Fruit fly (Drosophila melanogaster) whole organism, embryonic: ENCODE measurements around the gene CG43954.

Experiments used
- CG10274 ChIP-seq: fragments of 200-800 bp; sonication (Bioruptor generic); optimal IDR thresholded peaks from 3 replicates; lab custom pipeline; 2017; ENCODE audit warnings: missing biosample characterization, mild to moderate bottlenecking, missing genetic modification characterization
- CG11456 ChIP-seq: fragments of 200-800 bp; sonication (Bioruptor generic); IDR thresholded peaks from 3 replicates; pipeline ENCODE4 v1.3.6; 2022; ENCODE audit warnings: missing biosample characterization, missing genetic modification characterization
- CG12942 ChIP-seq: fragments of 200-800 bp; sonication (Bioruptor generic); optimal IDR thresholded peaks from 3 replicates; lab custom pipeline; 2016; ENCODE audit warnings: missing biosample characterization, missing genetic modification characterization
- CG15601 ChIP-seq: fragments of 200-800 bp; sonication (Bioruptor generic); optimal IDR thresholded peaks from 3 replicates; lab custom pipeline; 2019; ENCODE audit warnings: missing biosample characterization, mild to moderate bottlenecking, missing genetic modification characterization, moderate library complexity
- CG17568 ChIP-seq: fragments of 200-800 bp; sonication (Bioruptor generic); optimal IDR thresholded peaks from 2 replicates; lab custom pipeline; 2018; ENCODE audit warnings: missing biosample characterization, mild to moderate bottlenecking, missing genetic modification characterization, moderate library complexity
- CG17802 ChIP-seq: fragments of 200-800 bp; sonication (Bioruptor generic); optimal IDR thresholded peaks from 2 replicates; lab custom pipeline; 2018; ENCODE audit warnings: missing biosample characterization, mild to moderate bottlenecking, missing genetic modification characterization, moderate library complexity
- CG7372 ChIP-seq: fragments of 200-800 bp; sonication (Bioruptor generic); IDR thresholded peaks from 2 replicates; pipeline ENCODE4 v1.3.6; 2022; ENCODE audit warnings: missing biosample characterization, missing genetic modification characterization
- Dbx ChIP-seq: fragments of 200-800 bp; sonication (Bioruptor generic); IDR thresholded peaks from 3 replicates; pipeline ENCODE4 v1.3.6; 2022; ENCODE audit warnings: missing biosample characterization, missing genetic modification characterization
- Hr51 ChIP-seq, 2 experiments: fragments of 200-800 bp; sonication (Bioruptor generic); optimal IDR thresholded peaks; 2 replicates in 1 of 2; 3 replicates in 1 of 2; lab custom pipeline; 2016 to 2018; ENCODE audit warnings: missing biosample characterization in 2 of 2, missing genetic modification characterization in 2 of 2, mild to moderate bottlenecking in 1 of 2, moderate library complexity in 1 of 2
- Stat92E ChIP-seq, 3 experiments: fragments of >200 bp in 2 of 3; fragments of 200-800 bp in 1 of 3; sonication (Bioruptor generic) in 1 of 3; optimal IDR thresholded peaks; 2 replicates each; lab custom pipeline; 2017 to 2019; ENCODE audit warnings: missing biosample characterization in 3 of 3, missing genetic modification characterization in 3 of 3, mild to moderate bottlenecking in 1 of 3, moderate library complexity in 1 of 3
- kah ChIP-seq: fragments of 200-800 bp; sonication (Bioruptor generic); optimal IDR thresholded peaks from 2 replicates; lab custom pipeline; 2018; ENCODE audit warnings: missing biosample characterization, mild to moderate bottlenecking, missing genetic modification characterization
- yki ChIP-seq: fragments of >200 bp; optimal IDR thresholded peaks from 3 replicates; lab custom pipeline; 2018

- TF ChIP-seq CG10274 (no peak), CG7372 (GFP tag; lab: Robert Waterston, UW) (no peak), CG17568 (GFP tag; lab: Kevin White, UChicago) (no peak), kah (GFP tag; lab: Kevin White, UChicago) (no peak), yki (lab: Kevin White, UChicago) (no peak), Dbx (no peak), Stat92E (GFP tag; optimal IDR thresholded peaks at IDR 0.05; lab: Kevin White, UChicago) (no peak), Hr51 (GFP tag; optimal IDR thresholded peaks at IDR 0.05; lab: Kevin White, UChicago) (no peak), CG17802 (no peak), CG15601 (tag; lab: Kevin White, UChicago) (no peak), CG11456 (no peak), CG12942 (GFP tag; lab: Kevin White, UChicago) (no peak)
These were observed 57.8 kb downstream of the CG43954 start for dm6 chr3L:16653679-16654078.
